Worm (Caenorhabditis elegans) whole organism, late embryonic: ENCODE measurements around the gene R09H10.2.

Experiments
- F13H6.1 ChIP-seq: sonication (generic microtip); optimal IDR thresholded peaks from 2 replicates; lab custom pipeline; 2016; ENCODE audit warnings: missing genetic modification characterization, missing compliant biosample characterization
- ahr-1 ChIP-seq: sonication (generic microtip); optimal IDR thresholded peaks from 2 replicates; lab custom pipeline; 2016; ENCODE audit warnings: missing genetic modification characterization, missing compliant biosample characterization
- ceh-6 ChIP-seq: fragments of 200-800 bp; sonication (Bioruptor generic); optimal IDR thresholded peaks from 2 replicates; lab custom pipeline; 2018; ENCODE audit warnings: mild to moderate bottlenecking, missing genetic modification characterization, missing compliant biosample characterization
- elt-2 ChIP-seq: sonication (generic microtip); optimal IDR thresholded peaks from 2 replicates; lab custom pipeline; 2016; ENCODE audit warnings: missing genetic modification reagents, missing genetic modification characterization, missing compliant biosample characterization
- pqm-1 ChIP-seq: sonication (generic microtip); optimal IDR thresholded peaks from 2 replicates; lab custom pipeline; 2016; ENCODE audit warnings: missing genetic modification characterization, missing compliant biosample characterization
- rnt-1 ChIP-seq: sonication (generic microtip); optimal IDR thresholded peaks from 2 replicates; lab custom pipeline; 2016; ENCODE audit warnings: missing genetic modification characterization, missing compliant biosample characterization
- ttx-3 ChIP-seq: sonication (generic microtip); optimal IDR thresholded peaks from 2 replicates; lab custom pipeline; 2016; ENCODE audit warnings: missing genetic modification reagents, missing genetic modification characterization, missing compliant biosample characterization

DNA sequence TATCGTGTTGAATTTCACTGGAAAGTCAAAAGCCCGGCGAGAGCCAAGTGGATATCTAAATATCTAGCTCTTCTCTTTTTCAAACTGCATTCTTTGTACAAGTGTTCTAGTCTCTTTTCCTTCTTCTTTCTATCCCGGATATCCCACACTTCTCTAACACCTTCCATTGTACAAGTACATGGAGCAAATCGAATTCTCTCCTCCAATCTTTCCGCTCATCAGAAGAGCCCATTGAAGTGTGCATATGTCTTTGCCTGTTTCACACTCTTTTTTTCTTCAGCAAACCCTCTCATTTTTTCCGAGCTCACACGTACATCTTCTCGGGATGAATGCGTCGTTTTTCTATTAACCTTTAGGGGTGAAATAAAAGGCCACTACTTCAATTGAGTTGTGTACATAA is 29.3 kb upstream of the R09H10.2 start:
- TF ChIP-seq elt-2 (tag; lab: Kevin White, UChicago), result no peak
- no peak for TF ChIP-seq rnt-1
- no peak for TF ChIP-seq ttx-3 (tag; lab: Kevin White, UChicago)
- no peak for TF ChIP-seq F13H6.1 (tag; lab: Kevin White, UChicago)
- no peak for TF ChIP-seq ceh-6 (GFP tag; lab: Kevin White, UChicago)
- no peak for TF ChIP-seq ahr-1 (tag; lab: Kevin White, UChicago)
- no peak for TF ChIP-seq pqm-1 (tag; lab: Kevin White, UChicago)
